Fruit fly (Drosophila melanogaster) whole organism, embryonic: ENCODE results near the gene CG32176.

ENCODE experiments used
- Abd-B ChIP-seq: fragments of 200-800 bp; sonication (Bioruptor generic); optimal IDR thresholded peaks from 2 replicates; lab custom pipeline; 2018; ENCODE audit warnings: missing biosample characterization, mild to moderate bottlenecking, missing genetic modification characterization, moderate library complexity
- Bgb ChIP-seq: fragments of 200-800 bp; sonication (Bioruptor generic); IDR thresholded peaks from 2 replicates; pipeline ENCODE4 v1.3.6; 2022; ENCODE audit warnings: missing biosample characterization, missing genetic modification characterization; ENCODE audit not compliant: partially characterized antibody
- CG10274 ChIP-seq: fragments of 200-800 bp; sonication (Bioruptor generic); optimal IDR thresholded peaks from 3 replicates; lab custom pipeline; 2017; ENCODE audit warnings: missing biosample characterization, mild to moderate bottlenecking, missing genetic modification characterization
- CG12155 ChIP-seq: fragments of 200-800 bp; sonication (Bioruptor generic); optimal IDR thresholded peaks from 3 replicates; lab custom pipeline; 2016; ENCODE audit warnings: missing biosample characterization, missing genetic modification characterization
- CG12744 ChIP-seq: fragments of 200-800 bp; sonication (Bioruptor generic); optimal IDR thresholded peaks from 2 replicates; lab custom pipeline; 2016; ENCODE audit warnings: missing biosample characterization, missing genetic modification characterization
- CG15601 ChIP-seq: fragments of 200-800 bp; sonication (Bioruptor generic); optimal IDR thresholded peaks from 3 replicates; lab custom pipeline; 2019; ENCODE audit warnings: missing biosample characterization, mild to moderate bottlenecking, missing genetic modification characterization, moderate library complexity
- CG17328 ChIP-seq: fragments of 200-800 bp; sonication (Bioruptor generic); IDR thresholded peaks from 2 replicates; pipeline ENCODE4 v1.3.6; 2022; ENCODE audit warnings: missing biosample characterization, missing genetic modification characterization
- CG18476 ChIP-seq: fragments of 200-800 bp; sonication (Bioruptor generic); optimal IDR thresholded peaks from 2 replicates; lab custom pipeline; 2016; ENCODE audit warnings: missing biosample characterization, mild to moderate bottlenecking, missing genetic modification characterization
- CG2120 ChIP-seq: fragments of 200-800 bp; sonication (Bioruptor generic); optimal IDR thresholded peaks from 3 replicates; lab custom pipeline; 2016; ENCODE audit warnings: missing biosample characterization, missing genetic modification characterization
- CG2678 ChIP-seq: fragments of 200-800 bp; sonication (Bioruptor generic); optimal IDR thresholded peaks from 3 replicates; lab custom pipeline; 2019; ENCODE audit warnings: missing biosample characterization, mild to moderate bottlenecking, missing genetic modification characterization, moderate library complexity
- CG2875 ChIP-seq: fragments of 200-800 bp; sonication (Bioruptor generic); optimal IDR thresholded peaks from 2 replicates; lab custom pipeline; 2017; ENCODE audit warnings: missing biosample characterization, mild to moderate bottlenecking, missing genetic modification characterization, missing genetic modification reagents
- CG33557 ChIP-seq: fragments of 200-800 bp; sonication (Bioruptor generic); optimal IDR thresholded peaks from 2 replicates; lab custom pipeline; 2019; ENCODE audit warnings: missing biosample characterization, mild to moderate bottlenecking, missing genetic modification characterization, moderate library complexity
- CG3847 ChIP-seq: fragments of 200-800 bp; sonication (Bioruptor generic); IDR thresholded peaks from 2 replicates; pipeline ENCODE4 v1.3.6; 2022; ENCODE audit warnings: missing biosample characterization, missing genetic modification characterization
- CG42726 ChIP-seq: fragments of 200-800 bp; sonication (Bioruptor generic); IDR thresholded peaks from 2 replicates; pipeline ENCODE4 v1.3.6; 2022; ENCODE audit warnings: missing biosample characterization, missing genetic modification characterization; ENCODE audit not compliant: partially characterized antibody
- CG4854 ChIP-seq: fragments of 200-800 bp; sonication (Bioruptor generic); optimal IDR thresholded peaks from 2 replicates; lab custom pipeline; 2016; ENCODE audit warnings: missing biosample characterization, missing genetic modification characterization, inconsistent platforms
- CG6791 ChIP-seq: fragments of 200-800 bp; sonication (Bioruptor generic); IDR thresholded peaks from 3 replicates; pipeline ENCODE4 v1.3.6; 2022; ENCODE audit warnings: missing biosample characterization, missing genetic modification characterization; ENCODE audit not compliant: partially characterized antibody
- CG7928 ChIP-seq: fragments of 200-800 bp; sonication (Bioruptor generic); optimal IDR thresholded peaks from 2 replicates; lab custom pipeline; 2017; ENCODE audit warnings: missing biosample characterization, mild to moderate bottlenecking, missing genetic modification characterization
- CG7963 ChIP-seq: fragments of 200-800 bp; sonication (Bioruptor generic); IDR thresholded peaks from 3 replicates; pipeline ENCODE4 v1.3.6; 2022; ENCODE audit warnings: missing biosample characterization, missing genetic modification characterization; ENCODE audit not compliant: partially characterized antibody
- CG9817 ChIP-seq: fragments of 200-800 bp; sonication (Bioruptor generic); optimal IDR thresholded peaks from 2 replicates; lab custom pipeline; 2018; ENCODE audit warnings: missing biosample characterization, mild to moderate bottlenecking, missing genetic modification characterization, moderate library complexity
- Dip3 ChIP-seq: fragments of 200-800 bp; sonication (Bioruptor generic); optimal IDR thresholded peaks from 3 replicates; lab custom pipeline; 2016; ENCODE audit warnings: missing biosample characterization, missing genetic modification characterization
- Hsf ChIP-seq: fragments of 200-800 bp; sonication (Bioruptor generic); optimal IDR thresholded peaks from 3 replicates; lab custom pipeline; 2016; ENCODE audit warnings: missing biosample characterization, missing genetic modification characterization
- Jarid2 ChIP-seq: fragments of 200-800 bp; sonication (Bioruptor generic); optimal IDR thresholded peaks from 3 replicates; lab custom pipeline; 2017; ENCODE audit warnings: mild to moderate bottlenecking, missing biosample characterization, missing genetic modification reagents, missing genetic modification characterization
- Lim3 ChIP-seq: fragments of 200-800 bp; sonication (Bioruptor generic); IDR thresholded peaks from 2 replicates; pipeline ENCODE4 v1.3.6; 2022; ENCODE audit warnings: missing biosample characterization, missing genetic modification characterization
- MESR4 ChIP-seq: fragments of 200-800 bp; sonication (Bioruptor generic); optimal IDR thresholded peaks from 2 replicates; lab custom pipeline; 2018; ENCODE audit warnings: missing biosample characterization, mild to moderate bottlenecking, missing genetic modification characterization, moderate library complexity
- NC2α ChIP-seq: fragments of 200-800 bp; sonication (Bioruptor generic); optimal IDR thresholded peaks from 2 replicates; lab custom pipeline; 2016; ENCODE audit warnings: missing biosample characterization, missing genetic modification characterization
- Neu2 ChIP-seq: fragments of 200-800 bp; sonication (Bioruptor generic); optimal IDR thresholded peaks from 3 replicates; lab custom pipeline; 2016; ENCODE audit warnings: missing biosample characterization, missing genetic modification characterization, borderline replicate concordance
- Nf-YB ChIP-seq: fragments of 200-800 bp; sonication (Bioruptor generic); optimal IDR thresholded peaks from 3 replicates; lab custom pipeline; 2019; ENCODE audit warnings: missing biosample characterization, mild to moderate bottlenecking, missing genetic modification characterization, moderate library complexity
- Poxn ChIP-seq: fragments of 200-800 bp; sonication (Bioruptor generic); IDR thresholded peaks from 2 replicates; pipeline ENCODE4 v1.3.6; 2022; ENCODE audit warnings: missing biosample characterization, missing genetic modification characterization
- Stat92E ChIP-seq, 3 experiments: fragments of >200 bp in 2 of 3; fragments of 200-800 bp in 1 of 3; sonication (Bioruptor generic) in 1 of 3; optimal IDR thresholded peaks; 2 replicates each; lab custom pipeline; 2017 to 2019; ENCODE audit warnings: missing biosample characterization in 3 of 3, missing genetic modification characterization in 3 of 3, mild to moderate bottlenecking in 1 of 3, moderate library complexity in 1 of 3
- Taf1 ChIP-seq: fragments of 200-800 bp; sonication (Bioruptor generic); IDR thresholded peaks from 2 replicates; pipeline ENCODE4 v1.3.6; 2022; ENCODE audit warnings: missing biosample characterization, missing genetic modification characterization
- ase ChIP-seq: fragments of 200-800 bp; sonication (Bioruptor generic); IDR thresholded peaks from 3 replicates; pipeline ENCODE4 v1.3.6; 2022; ENCODE audit warnings: missing biosample characterization, missing genetic modification characterization
- bcd ChIP-seq: fragments of 200-800 bp; sonication (Bioruptor generic); optimal IDR thresholded peaks from 2 replicates; lab custom pipeline; 2017; ENCODE audit warnings: missing biosample characterization, mild to moderate bottlenecking, missing genetic modification characterization
- da ChIP-seq: fragments of 200-800 bp; sonication (Bioruptor generic); optimal IDR thresholded peaks from 2 replicates; lab custom pipeline; 2016; ENCODE audit warnings: missing biosample characterization, missing genetic modification characterization
- dan ChIP-seq: fragments of 200-800 bp; sonication (Bioruptor generic); IDR thresholded peaks from 2 replicates; pipeline ENCODE4 v1.3.6; 2022; ENCODE audit warnings: missing biosample characterization, missing genetic modification characterization
- disco-r ChIP-seq: fragments of 200-800 bp; sonication (Bioruptor generic); optimal IDR thresholded peaks from 2 replicates; lab custom pipeline; 2016; ENCODE audit warnings: missing biosample characterization, missing genetic modification characterization
- dm ChIP-seq: fragments of 200-800 bp; sonication (Bioruptor generic); optimal IDR thresholded peaks from 3 replicates; lab custom pipeline; 2016; ENCODE audit warnings: missing biosample characterization, missing genetic modification characterization
- eve ChIP-seq, 2 experiments: fragments of >200 bp; optimal IDR thresholded peaks; 2 replicates each; lab custom pipeline; 2017; ENCODE audit warnings: missing biosample characterization in 2 of 2, missing genetic modification characterization in 2 of 2
- exex ChIP-seq: fragments of 200-800 bp; sonication (Bioruptor generic); optimal IDR thresholded peaks from 4 replicates; lab custom pipeline; 2018; ENCODE audit warnings: missing biosample characterization, mild to moderate bottlenecking, missing genetic modification characterization, moderate library complexity
- h ChIP-seq: fragments of >200 bp; optimal IDR thresholded peaks from 2 replicates; lab custom pipeline; 2017
- ham ChIP-seq: fragments of 200-800 bp; sonication (Bioruptor generic); IDR thresholded peaks from 2 replicates; pipeline ENCODE4 v1.3.6; 2022; ENCODE audit warnings: missing biosample characterization, missing genetic modification characterization
- hbn ChIP-seq: fragments of 200-800 bp; sonication (Bioruptor generic); IDR thresholded peaks from 2 replicates; pipeline ENCODE4 v1.3.6; 2022; ENCODE audit warnings: missing biosample characterization, missing genetic modification characterization; ENCODE audit not compliant: partially characterized antibody
- her ChIP-seq: fragments of 200-800 bp; sonication (Bioruptor generic); optimal IDR thresholded peaks from 2 replicates; lab custom pipeline; 2016; ENCODE audit warnings: missing biosample characterization, missing genetic modification characterization
- hkb ChIP-seq, 2 experiments: fragments of 200-800 bp in 1 of 2; fragments of >200 bp in 1 of 2; sonication (Bioruptor generic) in 1 of 2; IDR thresholded peaks in 1 of 2; optimal IDR thresholded peaks in 1 of 2; 2 replicates each; pipeline versions ENCODE4 v1.3.6 to Lab custom; 2017 to 2022; ENCODE audit warnings: missing biosample characterization in 1 of 2, missing genetic modification characterization in 1 of 2
- peb ChIP-seq: fragments of 200-800 bp; sonication (Bioruptor generic); IDR thresholded peaks from 2 replicates; pipeline ENCODE4 v1.3.6; 2022; ENCODE audit warnings: missing biosample characterization, missing genetic modification characterization
- repo ChIP-seq: fragments of 200-800 bp; sonication (Bioruptor generic); optimal IDR thresholded peaks from 2 replicates; lab custom pipeline; 2016; ENCODE audit warnings: missing biosample characterization, missing genetic modification characterization
- rib ChIP-seq: fragments of 200-800 bp; sonication (Bioruptor generic); IDR thresholded peaks from 2 replicates; pipeline ENCODE4 v1.3.6; 2022; ENCODE audit warnings: missing biosample characterization, missing genetic modification characterization
- ro ChIP-seq: fragments of 200-800 bp; sonication (Bioruptor generic); IDR thresholded peaks from 2 replicates; pipeline ENCODE4 v1.3.6; 2022; ENCODE audit warnings: missing biosample characterization, missing genetic modification characterization
- sisA ChIP-seq: fragments of 200-800 bp; sonication (Bioruptor generic); IDR thresholded peaks from 2 replicates; pipeline ENCODE4 v1.3.6; 2022; ENCODE audit warnings: missing biosample characterization, missing genetic modification characterization
- slbo ChIP-seq: fragments of 200-800 bp; sonication (Bioruptor generic); IDR thresholded peaks from 2 replicates; pipeline ENCODE4 v1.3.6; 2022; ENCODE audit warnings: missing biosample characterization, missing genetic modification characterization
- vfl ChIP-seq: fragments of 200-800 bp; sonication (Bioruptor generic); optimal IDR thresholded peaks from 2 replicates; lab custom pipeline; 2016; ENCODE audit warnings: missing biosample characterization, missing genetic modification characterization

Gene CG32176

dm6 chr3L:17428779-17429178 is 4.9 kb upstream of the CG32176 start, which contains the start of gene Gorab (continued):
- peak; percentile 89 for TF ChIP-seq CG18476 (GFP tag; lab: Kevin White, UChicago)
- TF ChIP-seq CG42726 (GFP tag; lab: Robert Waterston, UW): no peak
- TF ChIP-seq Lim3: peak; percentile 88
- peak; percentile 91 for TF ChIP-seq dan
- TF ChIP-seq Dip3 (GFP tag; lab: Kevin White, UChicago): peak; percentile 80
- TF ChIP-seq CG33557 (GFP tag; lab: Kevin White, UChicago): peak; percentile 55
- peak; percentile 85 for TF ChIP-seq CG2678 (tag; lab: Kevin White, UChicago)
- no peak for TF ChIP-seq h
- peak; percentile 79 for TF ChIP-seq CG4854
- TF ChIP-seq CG7928 (GFP tag; lab: Kevin White, UChicago): peak; percentile 60
- no peak for TF ChIP-seq disco-r (GFP tag; lab: Kevin White, UChicago)
- TF ChIP-seq sisA (GFP tag; lab: Robert Waterston, UW): peak; percentile 94
- peak; percentile 86 for TF ChIP-seq CG15601 (tag; lab: Kevin White, UChicago)
- TF ChIP-seq dm (GFP tag; lab: Kevin White, UChicago): peak; percentile 69
- TF ChIP-seq eve (GFP tag; optimal IDR thresholded peaks at IDR 0.05; lab: Kevin White, UChicago): no peak
- peak; percentile 53 for TF ChIP-seq Nf-YB
- peak; percentile 45 for TF ChIP-seq exex
- peak; percentile 52; the same call in 1 of the 3 replicates for TF ChIP-seq CG6791
- TF ChIP-seq hkb (optimal IDR thresholded peaks at IDR 0.05; lab: Kevin White, UChicago): peak; percentile 22
- TF ChIP-seq hkb (GFP tag; IDR thresholded peaks at IDR 0.05; lab: Robert Waterston, UW): peak; percentile 81
- peak; percentile 55 for TF ChIP-seq repo (GFP tag; lab: Kevin White, UChicago)
- TF ChIP-seq Poxn (GFP tag; lab: Robert Waterston, UW): peak; percentile 50; the same call in 1 of the 2 replicates
- TF ChIP-seq Jarid2 (GFP tag; lab: Kevin White, UChicago): peak; percentile 19
- TF ChIP-seq ham: 0 out of 2 replicates have a peak, but pooled peaks have one; percentile 45
- peak; percentile 89 for TF ChIP-seq rib (GFP tag; lab: Robert Waterston, UW)
- peak; percentile 90 for TF ChIP-seq Taf1 (GFP tag; lab: Robert Waterston, UW)
- peak; percentile 56 for TF ChIP-seq Bgb
- peak; percentile 4 for TF ChIP-seq CG2875 (GFP tag; lab: Kevin White, UChicago)
- peak; percentile 87 for TF ChIP-seq peb (GFP tag; lab: Robert Waterston, UW)
- TF ChIP-seq Stat92E (GFP tag; optimal IDR thresholded peaks at IDR 0.05; lab: Kevin White, UChicago): peak in 1 of 3 experiments; percentile 52
- peak; percentile 81 for TF ChIP-seq CG12744 (GFP tag; lab: Kevin White, UChicago)
- no peak for TF ChIP-seq NC2α
- peak; percentile 57 for TF ChIP-seq hbn (GFP tag; lab: Robert Waterston, UW)
- peak; percentile 98 for TF ChIP-seq slbo (GFP tag; lab: Robert Waterston, UW)
- no peak for TF ChIP-seq her
- peak; percentile 93 for TF ChIP-seq Hsf (GFP tag; lab: Kevin White, UChicago)
- peak; percentile 96 for TF ChIP-seq CG17328 (GFP tag; lab: Robert Waterston, UW)
- TF ChIP-seq vfl (GFP tag; lab: Kevin White, UChicago): peak; percentile 25
- TF ChIP-seq CG12155 (GFP tag; lab: Kevin White, UChicago): peak; percentile 90
- TF ChIP-seq MESR4 (GFP tag; lab: Kevin White, UChicago): no peak
- no peak for TF ChIP-seq Neu2 (GFP tag; lab: Kevin White, UChicago)
- TF ChIP-seq ro (GFP tag; lab: Robert Waterston, UW): peak; percentile 89
- peak; percentile 95 for TF ChIP-seq CG3847 (GFP tag; lab: Robert Waterston, UW)
- peak; percentile 75 for TF ChIP-seq CG9817 (tag; lab: Kevin White, UChicago)
- peak; percentile 97 for TF ChIP-seq ase
- TF ChIP-seq CG10274 (GFP tag; lab: Kevin White, UChicago): peak; percentile 35
- TF ChIP-seq Abd-B (GFP tag; lab: Kevin White, UChicago): peak; percentile 96
- TF ChIP-seq bcd (GFP tag; lab: Kevin White, UChicago): peak; percentile 92
- TF ChIP-seq da (GFP tag; lab: Kevin White, UChicago): peak; percentile 39
- peak; percentile 93 for TF ChIP-seq CG2120 (GFP tag; lab: Kevin White, UChicago)
- no peak for TF ChIP-seq CG7963 (GFP tag; lab: Robert Waterston, UW)
